Worm (Caenorhabditis elegans) whole organism, L4 larva: ENCODE measurements around the gene nhr-86.

ENCODE experiments used
- F26F4.8 ChIP-seq: fragments of 200-800 bp; sonication (Bioruptor generic); conservative IDR thresholded peaks from 2 replicates; pipeline ENCODE4 v1.3.6; 2022; ENCODE audit warnings: missing genetic modification characterization, missing compliant biosample characterization
- F37D6.2 ChIP-seq: sonication (generic microtip); optimal IDR thresholded peaks from 2 replicates; lab custom pipeline; 2016; ENCODE audit warnings: mild to moderate bottlenecking, missing genetic modification characterization, missing compliant biosample characterization
- T20F7.1 ChIP-seq: fragments of 200-800 bp; sonication (Bioruptor generic); optimal IDR thresholded peaks from 2 replicates; lab custom pipeline; 2018; ENCODE audit warnings: mild to moderate bottlenecking, missing genetic modification characterization, missing compliant biosample characterization
- T26A8.4 ChIP-seq: fragments of 200-800 bp; sonication (Bioruptor generic); IDR thresholded peaks from 2 replicates; pipeline ENCODE4 v1.3.6; 2022; ENCODE audit warnings: missing genetic modification characterization, missing compliant biosample characterization
- Y5F2A.4 ChIP-seq: fragments of 200-800 bp; sonication (Bioruptor generic); optimal IDR thresholded peaks from 2 replicates; lab custom pipeline; 2018; ENCODE audit warnings: mild to moderate bottlenecking, missing genetic modification characterization, missing compliant biosample characterization
- aha-1 ChIP-seq: fragments of 150-350 bp; peaks from one replicate; lab custom pipeline; 2014; ENCODE audit warnings: missing biosample characterization, missing genetic modification characterization
- arid-1 ChIP-seq: fragments of 200-800 bp; sonication (Bioruptor generic); conservative IDR thresholded peaks from 2 replicates; pipeline ENCODE4 v1.3.6; 2022; ENCODE audit warnings: missing genetic modification reagents, missing genetic modification characterization, missing compliant biosample characterization
- attf-4 ChIP-seq: sonication (generic microtip); optimal IDR thresholded peaks from 3 replicates; lab custom pipeline; 2017; ENCODE audit warnings: missing biosample characterization, missing genetic modification characterization
- ceh-20 ChIP-seq: fragments of 200-800 bp; sonication (Bioruptor generic); IDR thresholded peaks from 2 replicates; pipeline ENCODE4 v1.3.6; 2022; ENCODE audit warnings: missing genetic modification reagents, missing genetic modification characterization, missing compliant biosample characterization
- ces-1 ChIP-seq: fragments of 150-350 bp; sonication (generic microtip); optimal IDR thresholded peaks from 4 replicates; lab custom pipeline; 2014; ENCODE audit warnings: missing biosample characterization, missing genetic modification reagents, missing genetic modification characterization
- daf-12 ChIP-seq: fragments of 150-350 bp; optimal IDR thresholded peaks from 2 replicates; lab custom pipeline; 2014; ENCODE audit warnings: missing biosample characterization, missing genetic modification reagents, missing genetic modification characterization
- daf-16 ChIP-seq, 3 experiments: sonication (generic microtip); optimal IDR thresholded peaks; 2 replicates each; lab custom pipeline; 2016 to 2017; ENCODE audit warnings: missing genetic modification characterization in 3 of 3, missing genetic modification reagents in 3 of 3, mild to moderate bottlenecking in 2 of 3, missing compliant biosample characterization in 2 of 3, missing biosample characterization in 1 of 3, moderate library complexity in 1 of 3
- daf-8 ChIP-seq: fragments of 200-800 bp; sonication (Bioruptor generic); IDR thresholded peaks from 2 replicates; pipeline ENCODE4 v1.3.6; 2022; ENCODE audit warnings: missing genetic modification characterization, missing compliant biosample characterization
- dmd-6 ChIP-seq: fragments of 200-800 bp; sonication (Bioruptor generic); IDR thresholded peaks from 2 replicates; pipeline ENCODE4 v1.3.6; 2022; ENCODE audit warnings: missing genetic modification reagents, missing genetic modification characterization, missing compliant biosample characterization
- dpl-1 ChIP-seq: fragments of 150-350 bp; optimal IDR thresholded peaks from 2 replicates; lab custom pipeline; 2014; ENCODE audit warnings: missing biosample characterization, missing genetic modification reagents, missing genetic modification characterization
- dve-1 ChIP-seq: sonication (generic microtip); optimal IDR thresholded peaks from 2 replicates; lab custom pipeline; 2017; ENCODE audit warnings: antibody characterized with exemption, mild to moderate bottlenecking, missing genetic modification characterization, missing compliant biosample characterization; ENCODE audit not compliant: insufficient read depth
- fkh-10 ChIP-seq: fragments of 150-350 bp; optimal IDR thresholded peaks from 2 replicates; lab custom pipeline; 2014; ENCODE audit warnings: missing biosample characterization, missing genetic modification reagents, missing genetic modification characterization
- hif-1 ChIP-seq, 2 experiments: sonication (generic microtip); optimal IDR thresholded peaks; 2 replicates each; lab custom pipeline; 2016 to 2017; ENCODE audit warnings: missing compliant biosample characterization in 2 of 2, missing genetic modification characterization in 2 of 2, missing genetic modification reagents in 2 of 2, missing genotype in 2 of 2, mild to moderate bottlenecking in 1 of 2
- hlh-11 ChIP-seq: fragments of 200-800 bp; sonication (Bioruptor generic); optimal IDR thresholded peaks from 2 replicates; lab custom pipeline; 2018; ENCODE audit warnings: mild to moderate bottlenecking, missing genetic modification characterization, missing compliant biosample characterization
- hmg-1.1 ChIP-seq: fragments of 200-800 bp; sonication (Bioruptor generic); IDR thresholded peaks from 2 replicates; pipeline ENCODE4 v1.3.6; 2022; ENCODE audit warnings: missing genetic modification reagents, missing genetic modification characterization, missing compliant biosample characterization
- lin-13 ChIP-seq: fragments of 150-350 bp; optimal IDR thresholded peaks from 2 replicates; lab custom pipeline; 2014; ENCODE audit warnings: missing biosample characterization, missing genetic modification reagents, missing genetic modification characterization
- mep-1 ChIP-seq: fragments of 150-350 bp; sonication (generic microtip); optimal IDR thresholded peaks from 3 replicates; lab custom pipeline; 2014; ENCODE audit warnings: missing biosample characterization, missing genetic modification characterization
- mes-2 ChIP-seq: sonication (generic microtip); optimal IDR thresholded peaks from 2 replicates; lab custom pipeline; 2016; ENCODE audit warnings: missing genotype, mild to moderate bottlenecking, missing genetic modification characterization, missing compliant biosample characterization; ENCODE audit not compliant: poor library complexity, severe bottlenecking
- mxl-2 ChIP-seq: fragments of 200-800 bp; sonication (Bioruptor generic); conservative IDR thresholded peaks from 2 replicates; pipeline ENCODE4 v1.3.6; 2022; ENCODE audit warnings: missing genetic modification reagents, missing genetic modification characterization, missing compliant biosample characterization
- nhr-10 ChIP-seq: fragments of 150-350 bp; optimal IDR thresholded peaks from 2 replicates; lab custom pipeline; 2014; ENCODE audit warnings: missing biosample characterization, missing genetic modification characterization
- nhr-11 ChIP-seq: fragments of 150-350 bp; optimal IDR thresholded peaks from 2 replicates; lab custom pipeline; 2014; ENCODE audit warnings: missing biosample characterization, missing genetic modification characterization
- nhr-28 ChIP-seq: fragments of 150-350 bp; optimal IDR thresholded peaks from 2 replicates; lab custom pipeline; 2014; ENCODE audit warnings: missing biosample characterization, missing genetic modification characterization
- nhr-41 ChIP-seq: fragments of 200-800 bp; sonication (Bioruptor generic); IDR thresholded peaks from 2 replicates; pipeline ENCODE4 v1.3.6; 2022; ENCODE audit warnings: missing genetic modification reagents, missing genetic modification characterization, missing compliant biosample characterization
- nhr-42 ChIP-seq: fragments of 200-800 bp; sonication (Bioruptor generic); IDR thresholded peaks from 2 replicates; pipeline ENCODE4 v1.3.6; 2022; ENCODE audit warnings: missing genetic modification characterization, missing compliant biosample characterization
- nhr-6 ChIP-seq: fragments of 150-350 bp; optimal IDR thresholded peaks from 2 replicates; lab custom pipeline; 2014; ENCODE audit warnings: missing biosample characterization, missing genetic modification characterization
- nhr-77 ChIP-seq: fragments of 150-350 bp; optimal IDR thresholded peaks from 2 replicates; lab custom pipeline; 2014; ENCODE audit warnings: missing biosample characterization, missing genetic modification characterization
- pha-4 ChIP-seq, 2 experiments: fragments of 150-350 bp in 1 of 2; fragments of 200-800 bp in 1 of 2; sonication (Bioruptor generic) in 1 of 2; IDR thresholded peaks in 1 of 2; optimal IDR thresholded peaks in 1 of 2; 2 replicates each; pipeline versions ENCODE4 v1.3.6 to Lab custom; 2014 to 2022; ENCODE audit warnings: missing genetic modification characterization in 2 of 2, missing genetic modification reagents in 2 of 2, missing biosample characterization in 1 of 2, missing compliant biosample characterization in 1 of 2
- pqm-1 ChIP-seq: sonication (generic microtip); optimal IDR thresholded peaks from 2 replicates; lab custom pipeline; 2017; ENCODE audit warnings: missing biosample characterization, missing genetic modification characterization
- tag-97 ChIP-seq: fragments of 200-800 bp; sonication (Bioruptor generic); IDR thresholded peaks from 2 replicates; pipeline ENCODE4 v1.3.6; 2022; ENCODE audit warnings: missing genetic modification characterization, missing compliant biosample characterization
- unc-62 ChIP-seq, 3 experiments: fragments of 150-350 bp in 1 of 3; sonication (generic microtip); optimal IDR thresholded peaks in 2 of 3; peaks in 1 of 3; 1 replicate in 1 of 3; 2 replicates in 2 of 3; lab custom pipeline; 2014 to 2017; ENCODE audit warnings: missing biosample characterization in 3 of 3, missing genetic modification characterization in 3 of 3, missing genetic modification reagents in 3 of 3, missing genotype in 1 of 3

The nhr-86 gene

ce11 chrV:2066780-2067179, at the start of gene nhr-86:
Gene nhr-86, minus strand, starts transcription at chrV:2066850.
- TF ChIP-seq dmd-6 (GFP tag; lab: Robert Waterston, UW) (peak; percentile 16; the same call in 1 of the 2 replicates), daf-12 (tag; lab: Kevin White, UChicago) (no peak), T26A8.4 (GFP tag; lab: Robert Waterston, UW) (no peak), mep-1 (tag; lab: Kevin White, UChicago) (peak; percentile 3), dve-1 (tag; lab: Kevin White, UChicago) (peak; percentile 10), daf-16 (GFP tag; optimal IDR thresholded peaks at IDR 0.05; lab: Kevin White, UChicago) (no peak), daf-16 (tag; optimal IDR thresholded peaks at IDR 0.05; lab: Kevin White, UChicago) (peak; percentile 7), hlh-11 (tag; lab: Kevin White, UChicago) (peak; percentile 25), hif-1 (tag; optimal IDR thresholded peaks at IDR 0.05; lab: Kevin White, UChicago) (peak in 1 of 2 experiments; percentile 12), unc-62 (GFP tag; optimal IDR thresholded peaks at IDR 0.05 in 1 of 2; lab: Kevin White, UChicago) (peak in 1 of 2 experiments; percentile 33), unc-62 (tag; optimal IDR thresholded peaks at IDR 0.05; lab: Kevin White, UChicago) (no peak), hmg-1.1 (0 out of 2 replicates have a peak, but pooled peaks have one; percentile 12), pqm-1 (tag; lab: Kevin White, UChicago) (peak; percentile 19), nhr-28 (peak; percentile 99), mes-2 (tag; lab: Kevin White, UChicago) (peak; percentile 13), fkh-10 (GFP tag; lab: Kevin White, UChicago) (no peak), daf-8 (GFP tag; lab: Robert Waterston, UW) (no peak), arid-1 (GFP tag; lab: Robert Waterston, UW) (no peak)
- TF ChIP-seq, all 104 proteins: peak for 11

- TF ChIP-seq F37D6.2 (tag; lab: Kevin White, UChicago) = no peak
- TF ChIP-seq ceh-20 (GFP tag; lab: Robert Waterston, UW) = no peak
- no peak for TF ChIP-seq hmg-1.1
- TF ChIP-seq ces-1 (GFP tag; lab: Kevin White, UChicago) = no peak
- TF ChIP-seq nhr-42 (GFP tag; lab: Robert Waterston, UW) = no peak
- no peak for TF ChIP-seq T20F7.1 (GFP tag; lab: Kevin White, UChicago)
- no peak for TF ChIP-seq nhr-41 (GFP tag; lab: Robert Waterston, UW)
- TF ChIP-seq attf-4 (tag; lab: Kevin White, UChicago) = no peak
These were observed 43.7 kb upstream of the nhr-86 start, which contains the start of gene F22F7.3 for ce11 chrV:2110368-2110767. Gene F22F7.3, plus strand, starts transcription at chrV:2110668.

- no peak for TF ChIP-seq mxl-2 (GFP tag; lab: Robert Waterston, UW)
- peak in 1 of 2 experiments; percentile 2 for TF ChIP-seq hif-1 (tag; optimal IDR thresholded peaks at IDR 0.05; lab: Kevin White, UChicago)
- peak; percentile 66 for TF ChIP-seq aha-1 (tag; lab: Kevin White, UChicago)
- TF ChIP-seq nhr-77 (tag; lab: Kevin White, UChicago) = peak; percentile 10
- TF ChIP-seq nhr-11 = peak; percentile 15
- TF ChIP-seq tag-97 (GFP tag; lab: Robert Waterston, UW) = no peak
- TF ChIP-seq pha-4 (GFP tag; IDR thresholded peaks at IDR 0.05; lab: Robert Waterston, UW) = no peak
- peak; percentile 44 for TF ChIP-seq pha-4 (tag; optimal IDR thresholded peaks at IDR 0.05; lab: Kevin White, UChicago)
- TF ChIP-seq nhr-6 = peak; percentile 39
- TF ChIP-seq F26F4.8 (GFP tag; lab: Robert Waterston, UW) = no peak
- TF ChIP-seq Y5F2A.4 = no peak
- peak; percentile 95 for TF ChIP-seq nhr-28
- TF ChIP-seq dpl-1 (GFP tag; lab: Kevin White, UChicago) = peak; percentile 32
- TF ChIP-seq nhr-10 = no peak
- TF ChIP-seq lin-13 (GFP tag; lab: Kevin White, UChicago) = peak; percentile 26
- peak; percentile 4 for TF ChIP-seq pqm-1 (tag; lab: Kevin White, UChicago)
- TF ChIP-seq, all 104 proteins: peak for 10
These were observed 42.6 kb upstream of the nhr-86 start, which contains the start of gene ckb-4 for ce11 chrV:2109295-2109694. Gene ckb-4, minus strand, starts transcription at chrV:2109434.
